Fruit fly (Drosophila melanogaster): ENCODE measurements around the gene Ilp8.

Ilp8 gene

dm6 chr3L:17012017-17012719 is 19.7 kb downstream of the Ilp8 start, which contains the start of gene CG3764 (continued):
- TF ChIP-seq Hr3 (GFP tag; optimal IDR thresholded peaks at IDR 0.05) (no peak), HLH54F (GFP tag; optimal IDR thresholded peaks at IDR 0.05) (peak; percentile 44), CG6654 (GFP tag; optimal IDR thresholded peaks at IDR 0.05) (peak; percentile 28), CG12744 (GFP tag; optimal IDR thresholded peaks at IDR 0.05) (peak; percentile 20), MTF-1 (GFP tag; optimal IDR thresholded peaks at IDR 0.05; ENCODE audit: borderline replicate concordance) (peak; percentile 88), CG3163 (GFP tag; optimal IDR thresholded peaks at IDR 0.05) (peak; percentile 98), CG4617 (GFP tag; optimal IDR thresholded peaks at IDR 0.05; ENCODE audit: borderline replicate concordance) (peak; percentile 86), nerfin-2 (GFP tag; IDR thresholded peaks at IDR 0.05; ENCODE audit: partially characterized antibody) (no peak; the same call in 1 of the 2 replicates), gce (GFP tag; IDR thresholded peaks at IDR 0.05) (peak; percentile 60; the same call in 1 of the 3 replicates), CG13624 (GFP tag; optimal IDR thresholded peaks at IDR 0.05) (peak; percentile 59), CG12769 (tag; optimal IDR thresholded peaks at IDR 0.05) (peak; percentile 84), B-H1 (GFP tag; IDR thresholded peaks at IDR 0.05) (peak; percentile 24; the same call in 1 of the 3 replicates), bowl (GFP tag; IDR thresholded peaks at IDR 0.05) (peak; percentile 6; the same call in 1 of the 2 replicates), fru (optimal IDR thresholded peaks at IDR 0.05) (no peak), klu (GFP tag; IDR thresholded peaks at IDR 0.05) (no peak), CG16863 (GFP tag; optimal IDR thresholded peaks at IDR 0.05) (peak; percentile 73), Neu2 (GFP tag; optimal IDR thresholded peaks at IDR 0.05; ENCODE audit: borderline replicate concordance) (no peak), chm (GFP tag; IDR thresholded peaks at IDR 0.05) (peak; percentile 88), CG14667 (GFP tag; IDR thresholded peaks at IDR 0.05) (no peak), CG3726 (GFP tag; IDR thresholded peaks at IDR 0.05) (peak; percentile 48; the same call in 1 of the 3 replicates), H2.0 (GFP tag; IDR thresholded peaks at IDR 0.05) (peak; percentile 43; the same call in 1 of the 2 replicates), HLH4C (GFP tag; IDR thresholded peaks at IDR 0.05; ENCODE audit: partially characterized antibody) (no peak), CG18599 (GFP tag; optimal IDR thresholded peaks at IDR 0.05) (peak; percentile 76)

dm6 chr3L:17011351-17012016 is 20.4 kb downstream of the Ilp8 start:
- no peak for TF ChIP-seq CG12104 (GFP tag; optimal IDR thresholded peaks at IDR 0.05)
- TF ChIP-seq CG1832 (GFP tag; optimal IDR thresholded peaks at IDR 0.05): peak; percentile 65
- TF ChIP-seq Myb (GFP tag; optimal IDR thresholded peaks at IDR 0.05): no peak
- TF ChIP-seq CG10321 (GFP tag; IDR thresholded peaks at IDR 0.05): peak; percentile 76
- 0 out of 3 replicates have a peak, but pooled peaks have one; percentile 12 for TF ChIP-seq row (GFP tag; IDR thresholded peaks at IDR 0.05)
- TF ChIP-seq sug (tag; optimal IDR thresholded peaks at IDR 0.05): no peak
- TF ChIP-seq z (GFP tag; IDR thresholded peaks at IDR 0.05): 0 out of 3 replicates have a peak, but pooled peaks have one; percentile 35
- TF ChIP-seq Adf1 (GFP tag; IDR thresholded peaks at IDR 0.05): peak; percentile 92
- peak; percentile 79 for TF ChIP-seq Blimp-1 (GFP tag; optimal IDR thresholded peaks at IDR 0.05)
- TF ChIP-seq ci (GFP tag; IDR thresholded peaks at IDR 0.05): 0 out of 3 replicates have a peak, but pooled peaks have one; percentile 19
- 0 out of 3 replicates have a peak, but pooled peaks have one; percentile 9 for TF ChIP-seq Aef1 (GFP tag; IDR thresholded peaks at IDR 0.05)
- no peak for TF ChIP-seq CG16863 (GFP tag; optimal IDR thresholded peaks at IDR 0.05)
- 0 out of 2 replicates have a peak, but pooled peaks have one; percentile 11 for TF ChIP-seq CG1024 (GFP tag; IDR thresholded peaks at IDR 0.05)
- peak; percentile 30 for TF ChIP-seq CG8478 (optimal IDR thresholded peaks at IDR 0.05)
- TF ChIP-seq CG10565 (GFP tag; optimal IDR thresholded peaks at IDR 0.05): no peak
- TF ChIP-seq Jarid2 (GFP tag; optimal IDR thresholded peaks at IDR 0.05): peak; percentile 48
- peak; percentile 55 for TF ChIP-seq Med (GFP tag)
- peak; percentile 62; the same call in 1 of the 3 replicates for TF ChIP-seq sr (GFP tag; IDR thresholded peaks at IDR 0.05)
- TF ChIP-seq hb (GFP tag; IDR thresholded peaks at IDR 0.05; ENCODE audit: partially characterized antibody): no peak
- peak; percentile 90 for TF ChIP-seq CG4360 (GFP tag; IDR thresholded peaks at IDR 0.05)
- no peak for TF ChIP-seq sim (GFP tag; IDR thresholded peaks at IDR 0.05)
- TF ChIP-seq sd (tag; optimal IDR thresholded peaks at IDR 0.05): peak; percentile 19
